Worm (Caenorhabditis elegans): ENCODE measurements around the gene F49E12.12.

The F49E12.12 gene

ce11 chrII:8399064-8399463 is 17.8 kb downstream of the F49E12.12 start, which contains the start of gene dod-23:
TSS of gene dod-23 (minus strand) at chrII:8399164.
- TF ChIP-seq nhr-12 (tag; optimal IDR thresholded peaks at IDR 0.05) (no peak), elt-3 (tag; optimal IDR thresholded peaks at IDR 0.05) (no peak), ham-2 (GFP tag; optimal IDR thresholded peaks at IDR 0.05) (no peak), sptf-1 (tag; optimal IDR thresholded peaks at IDR 0.05) (no peak), ceh-39 (tag; optimal IDR thresholded peaks at IDR 0.05) (no peak), ceh-43 (GFP tag; optimal IDR thresholded peaks at IDR 0.05) (no peak), lsy-2 (tag; optimal IDR thresholded peaks at IDR 0.05) (no peak), ces-1 (GFP tag; optimal IDR thresholded peaks at IDR 0.05) (no peak), blmp-1 (tag; optimal IDR thresholded peaks at IDR 0.05) (no peak), drap-1 (GFP tag; optimal IDR thresholded peaks at IDR 0.05) (no peak), pha-4 (tag; optimal IDR thresholded peaks at IDR 0.05) (no peak)

DNA sequence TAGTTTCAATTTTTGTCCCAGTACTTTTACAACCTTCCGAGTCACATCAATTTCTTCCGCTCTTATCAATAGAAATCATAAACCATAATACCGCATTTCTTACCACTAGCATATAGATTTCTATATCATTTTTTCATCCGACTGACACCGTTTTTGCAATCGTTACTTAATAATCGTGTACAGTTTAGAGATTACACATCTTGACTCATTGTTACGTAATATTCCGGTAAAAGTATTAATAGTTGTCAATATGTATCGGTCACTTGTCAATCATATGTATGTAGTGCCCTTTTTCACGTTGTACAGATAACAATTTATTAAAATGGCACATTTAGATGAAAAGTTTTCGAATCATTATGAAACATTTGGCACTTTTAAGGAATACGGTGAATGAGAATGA is 18.7 kb downstream of the F49E12.12 start:
- TF ChIP-seq nhr-2 (tag; optimal IDR thresholded peaks at IDR 0.05) (no peak), zip-8 (tag; optimal IDR thresholded peaks at IDR 0.05) (peak; percentile 70), unc-62 (GFP tag; optimal IDR thresholded peaks at IDR 0.05) (peak; percentile 40)

- no peak for TF ChIP-seq ceh-39 (tag; optimal IDR thresholded peaks at IDR 0.05)
Observed at ce11 chrII:8404748-8405147, 23.5 kb downstream of the F49E12.12 start, which contains the start of gene skpo-1. TSS of gene skpo-1 (minus strand) at chrII:8404848.

DNA sequence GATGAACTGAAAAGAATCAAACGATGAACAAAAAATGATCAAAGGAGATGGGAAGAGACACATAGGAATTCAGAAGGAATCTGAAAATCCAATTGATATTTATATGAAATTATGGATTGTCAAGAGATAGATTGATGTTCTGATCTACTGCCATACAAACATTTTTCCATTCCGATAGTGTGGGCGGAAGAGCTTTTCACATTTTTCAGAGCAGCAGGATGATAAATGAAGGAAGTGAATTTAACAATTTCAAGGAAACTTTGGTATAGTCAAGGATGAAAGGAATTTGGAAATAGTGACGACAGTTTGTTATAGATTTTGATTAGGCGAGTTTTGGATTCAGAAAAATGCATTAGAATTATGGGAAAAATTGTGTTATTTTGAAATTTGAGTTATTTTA is 24.0 kb downstream of the F49E12.12 start, which contains the start of gene ubc-24:
ubc-24 (plus strand) TSS at position 301 of the 400 bp plus-strand sequence.
- no peak for TF ChIP-seq zip-8 (tag; optimal IDR thresholded peaks at IDR 0.05)
- no peak for TF ChIP-seq lin-32 (GFP tag; optimal IDR thresholded peaks at IDR 0.05)
- no peak for TF ChIP-seq tbx-8 (GFP tag; optimal IDR thresholded peaks at IDR 0.05)
- no peak for TF ChIP-seq hlh-1 (tag; optimal IDR thresholded peaks at IDR 0.05)

ce11 chrII:8407491-8407890 is 26.2 kb downstream of the F49E12.12 start, which contains the start of gene sra-13:
TSS of gene sra-13 (plus strand) at chrII:8407685.
- no peak for TF ChIP-seq lin-32 (GFP tag; optimal IDR thresholded peaks at IDR 0.05)
- TF ChIP-seq nhr-76 (tag; optimal IDR thresholded peaks at IDR 0.05) = no peak
- TF ChIP-seq ceh-43 (GFP tag; optimal IDR thresholded peaks at IDR 0.05) = no peak
- TF ChIP-seq unc-39 (tag; optimal IDR thresholded peaks at IDR 0.05) = no peak
- TF ChIP-seq nhr-237 (tag; optimal IDR thresholded peaks at IDR 0.05) = no peak
- TF ChIP-seq sptf-1 (tag; optimal IDR thresholded peaks at IDR 0.05) = no peak
- no peak for TF ChIP-seq drap-1 (GFP tag; optimal IDR thresholded peaks at IDR 0.05)
- no peak for TF ChIP-seq blmp-1 (tag; optimal IDR thresholded peaks at IDR 0.05)
- TF ChIP-seq lin-13 (tag; optimal IDR thresholded peaks at IDR 0.05) = no peak
- no peak for TF ChIP-seq bed-3 (GFP tag; optimal IDR thresholded peaks at IDR 0.05)
- TF ChIP-seq elt-1 (tag; optimal IDR thresholded peaks at IDR 0.05; ENCODE audit: borderline replicate concordance, insufficient read depth) = no peak
- no peak for TF ChIP-seq ceh-39 (tag; optimal IDR thresholded peaks at IDR 0.05)
- TF ChIP-seq nhr-2 (tag; optimal IDR thresholded peaks at IDR 0.05) = no peak
- no peak for TF ChIP-seq M03D4.4 (tag; optimal IDR thresholded peaks at IDR 0.05)
- TF ChIP-seq flh-1 (GFP tag; optimal IDR thresholded peaks at IDR 0.05) = no peak

DNA sequence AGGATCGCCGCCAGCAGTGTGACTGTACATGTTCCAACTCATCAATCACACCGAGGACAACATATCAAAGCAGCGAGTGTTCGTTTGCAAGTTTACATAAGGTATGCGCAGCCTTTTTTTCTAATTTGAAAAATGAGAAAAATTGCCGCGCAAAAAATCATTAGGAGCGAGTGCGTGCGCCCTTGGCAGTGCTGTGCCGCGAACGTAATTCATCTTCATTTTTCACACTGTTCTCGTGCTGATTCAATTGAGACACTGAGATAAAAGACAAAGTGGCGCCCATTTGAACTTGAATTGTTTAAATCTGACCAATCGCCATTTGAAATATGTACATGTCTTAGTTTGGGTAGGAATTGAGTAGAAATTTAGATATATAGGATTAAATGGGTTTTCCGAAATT is 28.2 kb downstream of the F49E12.12 start:
- TF ChIP-seq sptf-1 (tag; optimal IDR thresholded peaks at IDR 0.05) = no peak
- no peak for TF ChIP-seq nhr-2 (tag; optimal IDR thresholded peaks at IDR 0.05)
- TF ChIP-seq lsy-2 (tag; optimal IDR thresholded peaks at IDR 0.05) = no peak
- TF ChIP-seq ztf-11 (tag; optimal IDR thresholded peaks at IDR 0.05) = no peak
- no peak for TF ChIP-seq flh-1 (GFP tag; optimal IDR thresholded peaks at IDR 0.05)
- no peak for TF ChIP-seq nhr-28 (tag; optimal IDR thresholded peaks at IDR 0.05)
- no peak for TF ChIP-seq cnd-1 (tag; optimal IDR thresholded peaks at IDR 0.05)
- no peak for TF ChIP-seq tbx-8 (GFP tag; optimal IDR thresholded peaks at IDR 0.05)
- TF ChIP-seq mep-1 (tag; optimal IDR thresholded peaks at IDR 0.05) = no peak
- no peak for TF ChIP-seq ceh-43 (GFP tag; optimal IDR thresholded peaks at IDR 0.05)
- TF ChIP-seq ham-2 (GFP tag; optimal IDR thresholded peaks at IDR 0.05) = no peak
- TF ChIP-seq bed-3 (GFP tag; optimal IDR thresholded peaks at IDR 0.05) = no peak
- no peak for TF ChIP-seq unc-62 (GFP tag; optimal IDR thresholded peaks at IDR 0.05)
